Fruit fly (Drosophila melanogaster) whole organism, embryonic: ENCODE results near the gene dj-1beta.

Experiments
- Aef1 ChIP-seq: fragments of 200-800 bp; sonication (Bioruptor generic); IDR thresholded peaks from 3 replicates; pipeline ENCODE4 v1.3.6; 2022; ENCODE audit warnings: missing biosample characterization, missing genetic modification characterization
- Atf3 ChIP-seq: fragments of 200-800 bp; sonication (Bioruptor generic); optimal IDR thresholded peaks from 3 replicates; lab custom pipeline; 2016; ENCODE audit warnings: missing biosample characterization, missing genetic modification characterization
- Atf6 ChIP-seq: fragments of 200-800 bp; sonication (Bioruptor generic); IDR thresholded peaks from 2 replicates; pipeline ENCODE4 v1.3.6; 2022; ENCODE audit warnings: missing biosample characterization, missing genetic modification characterization
- Blimp-1 ChIP-seq: fragments of 200-800 bp; sonication (Bioruptor generic); optimal IDR thresholded peaks from 3 replicates; lab custom pipeline; 2018; ENCODE audit warnings: missing biosample characterization, missing genetic modification characterization, mild to moderate bottlenecking, moderate library complexity, missing genetic modification reagents
- CG10462 ChIP-seq: fragments of 200-800 bp; sonication (Bioruptor generic); optimal IDR thresholded peaks from 2 replicates; lab custom pipeline; 2016; ENCODE audit warnings: missing biosample characterization, missing genetic modification characterization
- CG11398 ChIP-seq: fragments of 200-800 bp; sonication (Bioruptor generic); optimal IDR thresholded peaks from 2 replicates; lab custom pipeline; 2016; ENCODE audit warnings: missing biosample characterization, missing genetic modification characterization
- CG11560 ChIP-seq: fragments of 200-800 bp; sonication (Bioruptor generic); IDR thresholded peaks from 3 replicates; pipeline ENCODE4 v1.3.6; 2022; ENCODE audit warnings: missing biosample characterization, missing genetic modification characterization
- CG12391 ChIP-seq: fragments of 200-800 bp; sonication (Bioruptor generic); optimal IDR thresholded peaks from 3 replicates; lab custom pipeline; 2018; ENCODE audit warnings: missing biosample characterization, mild to moderate bottlenecking, missing genetic modification characterization, moderate library complexity
- CG14441 ChIP-seq: fragments of 200-800 bp; sonication (Bioruptor generic); IDR thresholded peaks from 2 replicates; pipeline ENCODE4 v1.3.6; 2022; ENCODE audit warnings: missing biosample characterization, missing genetic modification characterization
- CG14710 ChIP-seq: fragments of 200-800 bp; sonication (Bioruptor generic); optimal IDR thresholded peaks from 3 replicates; lab custom pipeline; 2019; ENCODE audit warnings: missing biosample characterization, mild to moderate bottlenecking, missing genetic modification characterization, moderate library complexity
- CG1603 ChIP-seq: fragments of 200-800 bp; sonication (Bioruptor generic); optimal IDR thresholded peaks from 2 replicates; lab custom pipeline; 2019; ENCODE audit warnings: missing biosample characterization, mild to moderate bottlenecking, missing genetic modification characterization, moderate library complexity
- CG17359 ChIP-seq: fragments of 200-800 bp; sonication (Bioruptor generic); optimal IDR thresholded peaks from 3 replicates; lab custom pipeline; 2018; ENCODE audit warnings: missing biosample characterization, mild to moderate bottlenecking, missing genetic modification characterization, moderate library complexity
- CG2116 ChIP-seq: fragments of 200-800 bp; sonication (Bioruptor generic); optimal IDR thresholded peaks from 3 replicates; lab custom pipeline; 2018; ENCODE audit warnings: missing biosample characterization, mild to moderate bottlenecking, missing genetic modification characterization
- CG2120 ChIP-seq: fragments of 200-800 bp; sonication (Bioruptor generic); optimal IDR thresholded peaks from 3 replicates; lab custom pipeline; 2016; ENCODE audit warnings: missing biosample characterization, missing genetic modification characterization
- CG31224 ChIP-seq: fragments of 200-800 bp; sonication (Bioruptor generic); IDR thresholded peaks from 2 replicates; pipeline ENCODE4 v1.3.6; 2022; ENCODE audit warnings: missing biosample characterization, missing genetic modification characterization
- CG3407 ChIP-seq: fragments of 200-800 bp; sonication (Bioruptor generic); optimal IDR thresholded peaks from 2 replicates; lab custom pipeline; 2018; ENCODE audit warnings: missing biosample characterization, mild to moderate bottlenecking, missing genetic modification characterization
- CG4820 ChIP-seq: fragments of 200-800 bp; sonication (Bioruptor generic); optimal IDR thresholded peaks from 3 replicates; lab custom pipeline; 2016; ENCODE audit warnings: missing biosample characterization, missing genetic modification characterization
- CG6175 ChIP-seq: fragments of 200-800 bp; sonication (Bioruptor generic); IDR thresholded peaks from 3 replicates; pipeline ENCODE4 v1.3.6; 2022; ENCODE audit warnings: missing biosample characterization, missing genetic modification characterization
- CG6254 ChIP-seq: fragments of 200-800 bp; sonication (Bioruptor generic); optimal IDR thresholded peaks from 3 replicates; lab custom pipeline; 2017; ENCODE audit warnings: mild to moderate bottlenecking, missing biosample characterization, missing genetic modification reagents, missing genetic modification characterization
- CG7556 ChIP-seq: fragments of 200-800 bp; sonication (Bioruptor generic); optimal IDR thresholded peaks from 2 replicates; lab custom pipeline; 2017; ENCODE audit warnings: missing biosample characterization, mild to moderate bottlenecking, missing genetic modification characterization
- CG7745 ChIP-seq: fragments of 200-800 bp; sonication (Bioruptor generic); optimal IDR thresholded peaks from 2 replicates; lab custom pipeline; 2018; ENCODE audit warnings: missing biosample characterization, mild to moderate bottlenecking, missing genetic modification characterization, moderate library complexity
- CG8359 ChIP-seq: fragments of 200-800 bp; sonication (Bioruptor generic); optimal IDR thresholded peaks from 2 replicates; lab custom pipeline; 2017; ENCODE audit warnings: missing biosample characterization, mild to moderate bottlenecking, missing genetic modification characterization, borderline replicate concordance
- CTCF ChIP-seq: fragments of 200-800 bp; sonication (Bioruptor generic); optimal IDR thresholded peaks from 2 replicates; lab custom pipeline; 2017; ENCODE audit warnings: missing biosample characterization, mild to moderate bottlenecking, missing genetic modification characterization, moderate library complexity
- Chrac-16 ChIP-seq: fragments of 200-800 bp; sonication (Bioruptor generic); optimal IDR thresholded peaks from 3 replicates; lab custom pipeline; 2016; ENCODE audit warnings: missing biosample characterization, missing genetic modification characterization
- Deaf1 ChIP-seq: fragments of 200-800 bp; optimal IDR thresholded peaks from 3 replicates; lab custom pipeline; 2019; ENCODE audit warnings: missing biosample characterization, mild to moderate bottlenecking, missing genetic modification characterization, moderate library complexity
- Ets65A ChIP-seq: fragments of 200-800 bp; sonication (Bioruptor generic); peaks from one replicate; lab custom pipeline; 2016; ENCODE audit warnings: missing biosample characterization, missing genetic modification characterization
- HHEX ChIP-seq: fragments of 200-800 bp; sonication (Bioruptor generic); optimal IDR thresholded peaks from 3 replicates; lab custom pipeline; 2017; ENCODE audit warnings: missing biosample characterization, mild to moderate bottlenecking, missing genetic modification characterization, missing genetic modification reagents
- HmgZ ChIP-seq: fragments of 200-800 bp; sonication (Bioruptor generic); optimal IDR thresholded peaks from 2 replicates; lab custom pipeline; 2018; ENCODE audit warnings: missing biosample characterization, mild to moderate bottlenecking, missing genetic modification characterization
- Hr3 ChIP-seq: fragments of 200-800 bp; sonication (Bioruptor generic); optimal IDR thresholded peaks from 3 replicates; lab custom pipeline; 2016; ENCODE audit warnings: missing biosample characterization, missing genetic modification characterization
- Optix ChIP-seq: fragments of 200-800 bp; sonication (Bioruptor generic); IDR thresholded peaks from 3 replicates; pipeline ENCODE4 v1.3.6; 2022; ENCODE audit warnings: missing biosample characterization, missing genetic modification characterization
- Six4 ChIP-seq: fragments of 200-800 bp; sonication (Bioruptor generic); optimal IDR thresholded peaks from 2 replicates; lab custom pipeline; 2016; ENCODE audit warnings: missing biosample characterization, missing genetic modification characterization
- Trl ChIP-seq, 3 experiments: fragments of >200 bp in 2 of 3; fragments of 200-800 bp in 1 of 3; sonication (Bioruptor generic) in 1 of 3; optimal IDR thresholded peaks; 2 replicates in 1 of 3; 3 replicates in 2 of 3; lab custom pipeline; 2016 to 2017; ENCODE audit warnings: missing biosample characterization in 1 of 3, missing genetic modification characterization in 1 of 3
- Usf ChIP-seq: fragments of 200-800 bp; sonication (Bioruptor generic); optimal IDR thresholded peaks from 2 replicates; lab custom pipeline; 2017; ENCODE audit warnings: missing genotype, missing biosample characterization, missing genetic modification characterization
- Xrp1 ChIP-seq: fragments of 200-800 bp; sonication (Bioruptor generic); IDR thresholded peaks from 2 replicates; pipeline ENCODE4 v1.3.6; 2022; ENCODE audit warnings: missing biosample characterization, missing genetic modification characterization
- ato ChIP-seq: fragments of 200-800 bp; sonication (Bioruptor generic); IDR thresholded peaks from 2 replicates; pipeline ENCODE4 v1.3.6; 2022; ENCODE audit warnings: missing biosample characterization, missing genetic modification characterization; ENCODE audit not compliant: partially characterized antibody
- corto ChIP-seq: fragments of 200-800 bp; sonication (Bioruptor generic); optimal IDR thresholded peaks from 2 replicates; lab custom pipeline; 2016; ENCODE audit warnings: missing biosample characterization, mild to moderate bottlenecking, missing genetic modification characterization, moderate library complexity
- crc ChIP-seq: fragments of 200-800 bp; sonication (Bioruptor generic); optimal IDR thresholded peaks from 2 replicates; lab custom pipeline; 2016; ENCODE audit warnings: missing biosample characterization, missing genetic modification characterization
- crol ChIP-seq: fragments of 200-800 bp; sonication (Bioruptor generic); IDR thresholded peaks from 2 replicates; pipeline ENCODE4 v1.3.6; 2022; ENCODE audit warnings: missing biosample characterization, missing genetic modification characterization
- cwo ChIP-seq: fragments of 200-800 bp; sonication (Bioruptor generic); optimal IDR thresholded peaks from 3 replicates; lab custom pipeline; 2017; ENCODE audit warnings: missing biosample characterization, missing genetic modification characterization, mild to moderate bottlenecking, moderate library complexity, missing genetic modification reagents
- dati ChIP-seq: fragments of 200-800 bp; sonication (Bioruptor generic); IDR thresholded peaks from 2 replicates; pipeline ENCODE4 v1.3.6; 2022; ENCODE audit warnings: missing biosample characterization, missing genetic modification characterization
- ems ChIP-seq: fragments of 200-800 bp; sonication (Bioruptor generic); optimal IDR thresholded peaks from 3 replicates; lab custom pipeline; 2016; ENCODE audit warnings: missing biosample characterization, missing genetic modification characterization
- fd3F ChIP-seq: fragments of 200-800 bp; sonication (Bioruptor generic); optimal IDR thresholded peaks from 2 replicates; lab custom pipeline; 2018; ENCODE audit warnings: missing biosample characterization, mild to moderate bottlenecking, missing genetic modification characterization, moderate library complexity
- gro ChIP-seq: fragments of 200-800 bp; sonication (Bioruptor generic); optimal IDR thresholded peaks from 2 replicates; lab custom pipeline; 2016; ENCODE audit warnings: missing biosample characterization, missing genetic modification characterization
- ind ChIP-seq: fragments of 200-800 bp; sonication (Bioruptor generic); optimal IDR thresholded peaks from 3 replicates; lab custom pipeline; 2016; ENCODE audit warnings: missing biosample characterization, missing genetic modification characterization
- ken ChIP-seq: fragments of 200-800 bp; sonication (Bioruptor generic); IDR thresholded peaks from 3 replicates; pipeline ENCODE4 v1.3.6; 2022; ENCODE audit warnings: missing biosample characterization, missing genetic modification characterization
- org-1 ChIP-seq: fragments of 200-800 bp; sonication (Bioruptor generic); optimal IDR thresholded peaks from 2 replicates; lab custom pipeline; 2017; ENCODE audit warnings: missing biosample characterization, missing genetic modification characterization
- p53 ChIP-seq: fragments of 200-800 bp; sonication (Bioruptor generic); optimal IDR thresholded peaks from 2 replicates; lab custom pipeline; 2016; ENCODE audit warnings: missing biosample characterization, missing genetic modification characterization
- prd ChIP-seq, 3 experiments: fragments of >200 bp in 2 of 3; fragments of 200-800 bp in 1 of 3; sonication (Bioruptor generic) in 1 of 3; optimal IDR thresholded peaks in 2 of 3; IDR thresholded peaks in 1 of 3; 2 replicates in 2 of 3; 3 replicates in 1 of 3; pipeline versions ENCODE4 v1.3.6 to Lab custom; 2017 to 2022; ENCODE audit warnings: missing biosample characterization in 1 of 3, missing genetic modification characterization in 1 of 3
- ro ChIP-seq: fragments of 200-800 bp; sonication (Bioruptor generic); IDR thresholded peaks from 2 replicates; pipeline ENCODE4 v1.3.6; 2022; ENCODE audit warnings: missing biosample characterization, missing genetic modification characterization
- vnd ChIP-seq: fragments of 200-800 bp; sonication (Bioruptor generic); IDR thresholded peaks from 3 replicates; pipeline ENCODE4 v1.3.6; 2022; ENCODE audit warnings: missing biosample characterization, missing genetic modification characterization; ENCODE audit not compliant: partially characterized antibody
- zfh2 ChIP-seq: fragments of 200-800 bp; sonication (Bioruptor generic); optimal IDR thresholded peaks from 2 replicates; lab custom pipeline; 2016; ENCODE audit warnings: missing biosample characterization, missing genetic modification characterization

dj-1beta gene

DNA sequence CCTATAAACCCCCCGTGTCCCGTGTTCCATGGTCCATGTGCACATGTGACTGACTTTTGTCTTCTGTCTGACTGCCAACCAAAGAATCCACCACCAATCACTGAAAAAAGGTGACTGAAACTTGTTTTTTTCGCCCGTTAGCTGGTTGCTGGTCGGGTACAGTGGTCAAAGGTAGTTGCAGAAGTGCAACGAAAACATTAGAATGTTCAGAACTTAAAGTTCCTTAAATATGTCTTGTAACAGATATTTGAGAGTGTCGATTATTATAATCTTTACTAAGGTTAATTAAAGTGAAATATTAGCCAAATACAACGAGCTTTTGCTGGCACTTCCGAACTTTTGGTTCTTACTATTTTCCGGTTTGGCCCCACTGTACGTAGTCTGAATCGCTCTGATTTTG lies 45.8 kb upstream of the dj-1beta start (continued):
- no peak for TF ChIP-seq CG11398
- TF ChIP-seq CG1603, result peak; percentile 74
- no peak for TF ChIP-seq CG11560 (tag; lab: Robert Waterston, UW)
- peak; percentile 9 for TF ChIP-seq CG2120 (GFP tag; lab: Kevin White, UChicago)
- TF ChIP-seq org-1 (GFP tag; lab: Kevin White, UChicago), result peak; percentile 37
- no peak; the same call in 2 of the 3 replicates for TF ChIP-seq Aef1
- peak; percentile 55 for TF ChIP-seq CG17359 (tag; lab: Kevin White, UChicago)
- no peak for TF ChIP-seq CG14441 (GFP tag; lab: Robert Waterston, UW)
- peak; percentile 36 for TF ChIP-seq Six4 (GFP tag; lab: Kevin White, UChicago)
- peak; percentile 35 for TF ChIP-seq CG10462 (GFP tag; lab: Kevin White, UChicago)
- peak; percentile 62 for TF ChIP-seq CG7556 (GFP tag; lab: Kevin White, UChicago)
- TF ChIP-seq gro, result no peak
- TF ChIP-seq CTCF (GFP tag; lab: Kevin White, UChicago), result peak; percentile 9
- TF ChIP-seq prd (optimal IDR thresholded peaks at IDR 0.05; lab: Kevin White, UChicago), result no peak
- peak; percentile 69; the same call in 2 of the 3 replicates for TF ChIP-seq prd (GFP tag; IDR thresholded peaks at IDR 0.05; lab: Robert Waterston, UW)
- peak; percentile 67 for TF ChIP-seq CG14710 (tag; lab: Kevin White, UChicago)
- no peak for TF ChIP-seq dati (GFP tag; lab: Robert Waterston, UW)
- TF ChIP-seq HHEX (GFP tag; lab: Kevin White, UChicago), result peak; percentile 10
- TF ChIP-seq Deaf1 (tag; lab: Kevin White, UChicago), result peak; percentile 29
- TF ChIP-seq CG6175 (GFP tag; lab: Robert Waterston, UW), result no peak
- no peak for TF ChIP-seq p53 (GFP tag; lab: Kevin White, UChicago)
- TF ChIP-seq CG12391, result peak; percentile 64
- TF ChIP-seq zfh2 (GFP tag; lab: Kevin White, UChicago), result no peak
- TF ChIP-seq CG3407 (GFP tag; lab: Kevin White, UChicago), result peak; percentile 37
- peak; percentile 69 for TF ChIP-seq Blimp-1 (GFP tag; lab: Kevin White, UChicago)
- TF ChIP-seq Xrp1 (GFP tag; lab: Robert Waterston, UW), result peak; percentile 81
- TF ChIP-seq fd3F (GFP tag; lab: Kevin White, UChicago), result no peak
- no peak for TF ChIP-seq crol (GFP tag; lab: Robert Waterston, UW)
- no peak for TF ChIP-seq CG31224 (GFP tag; lab: Robert Waterston, UW)
- TF ChIP-seq CG2116 (GFP tag; lab: Kevin White, UChicago), result peak; percentile 5
- no peak for TF ChIP-seq ato (GFP tag; lab: Robert Waterston, UW)
- peak; percentile 40 for TF ChIP-seq CG4820
- TF ChIP-seq Ets65A (GFP tag; lab: Kevin White, UChicago), result no peak
- TF ChIP-seq CG7745 (tag; lab: Kevin White, UChicago), result no peak
- TF ChIP-seq CG8359, result peak; percentile 49
- TF ChIP-seq ems (GFP tag; lab: Kevin White, UChicago), result peak; percentile 44
- no peak for TF ChIP-seq Atf3
- TF ChIP-seq crc, result no peak
- TF ChIP-seq Atf6, result no peak
- TF ChIP-seq ken (GFP tag; lab: Robert Waterston, UW), result peak; percentile 63
- TF ChIP-seq HmgZ (tag; lab: Kevin White, UChicago), result peak; percentile 9
- peak; percentile 23 for TF ChIP-seq corto (GFP tag; lab: Kevin White, UChicago)
- peak; percentile 57; the same call in 1 of the 3 replicates for TF ChIP-seq Optix
- peak; percentile 15 for TF ChIP-seq Hr3 (GFP tag; lab: Kevin White, UChicago)
- no peak for TF ChIP-seq ro
- TF ChIP-seq CG6254 (GFP tag; lab: Kevin White, UChicago), result peak; percentile 52
- TF ChIP-seq vnd (GFP tag; lab: Robert Waterston, UW), result no peak
- peak; percentile 24 for TF ChIP-seq ind
- TF ChIP-seq Usf, result peak; percentile 13
- no peak for TF ChIP-seq Trl (optimal IDR thresholded peaks at IDR 0.05; lab: Kevin White, UChicago)
- peak; percentile 4 for TF ChIP-seq Trl (GFP tag; optimal IDR thresholded peaks at IDR 0.05; lab: Kevin White, UChicago)
- peak; percentile 21 for TF ChIP-seq Chrac-16 (GFP tag; lab: Kevin White, UChicago)
- peak; percentile 4 for TF ChIP-seq cwo
